Worm (Caenorhabditis elegans): ENCODE measurements around the gene C56A3.6.

Gene C56A3.6

DNA sequence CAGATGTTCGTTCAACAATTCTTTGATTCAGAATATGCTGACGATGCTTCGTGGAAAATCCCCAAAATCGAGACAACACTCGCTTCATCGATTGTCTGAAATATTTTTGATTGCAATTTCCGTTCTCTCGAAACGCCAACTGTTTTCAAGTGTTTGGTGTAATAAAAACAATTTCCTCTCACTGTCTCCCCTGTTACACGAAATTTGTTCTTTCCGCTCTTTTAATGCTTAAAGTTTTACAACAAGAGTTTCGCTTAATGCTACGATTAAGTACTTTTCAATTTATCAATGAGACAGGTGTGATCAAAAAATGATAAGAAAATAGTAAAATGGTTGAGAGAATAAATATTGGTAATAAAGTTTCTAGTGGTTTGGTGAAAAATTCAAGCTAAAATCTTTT is at the start of gene C56A3.6:
TSS of gene C56A3.6 (minus strand) at position 101 of the 400 bp plus-strand sequence.
- no peak for TF ChIP-seq ets-5 (GFP tag; IDR thresholded peaks at IDR 0.05)
- TF ChIP-seq aha-1 (tag; optimal IDR thresholded peaks at IDR 0.05): no peak
- no peak for TF ChIP-seq mab-9 (GFP tag; IDR thresholded peaks at IDR 0.05)
- TF ChIP-seq swsn-7 (tag; optimal IDR thresholded peaks at IDR 0.05): no peak
- TF ChIP-seq ztf-4 (tag; optimal IDR thresholded peaks at IDR 0.05): no peak
- TF ChIP-seq nhr-20 (tag; optimal IDR thresholded peaks at IDR 0.05): no peak
- TF ChIP-seq tbx-2 (tag; optimal IDR thresholded peaks at IDR 0.05): no peak
- TF ChIP-seq zag-1 (tag; optimal IDR thresholded peaks at IDR 0.05): no peak
- TF ChIP-seq efl-1 (optimal IDR thresholded peaks at IDR 0.05): no peak
- no peak for TF ChIP-seq efl-1 (GFP tag; optimal IDR thresholded peaks at IDR 0.05 in 1 of 2)
- no peak for TF ChIP-seq zip-4 (GFP tag; optimal IDR thresholded peaks at IDR 0.05)
- no peak for TF ChIP-seq nhr-71 (tag; optimal IDR thresholded peaks at IDR 0.05)
- TF ChIP-seq C34B4.2 (tag; optimal IDR thresholded peaks at IDR 0.05): no peak
- no peak for TF ChIP-seq nhr-77 (tag; optimal IDR thresholded peaks at IDR 0.05)
- TF ChIP-seq ceh-63 (GFP tag; optimal IDR thresholded peaks at IDR 0.05): no peak
- TF ChIP-seq lin-35 (GFP tag; optimal IDR thresholded peaks at IDR 0.05): no peak
- no peak for TF ChIP-seq C16A3.4 (tag; optimal IDR thresholded peaks at IDR 0.05)
- TF ChIP-seq ceh-88 (GFP tag; IDR thresholded peaks at IDR 0.05): no peak
- TF ChIP-seq unc-130 (tag; optimal IDR thresholded peaks at IDR 0.05): no peak
- TF ChIP-seq xbp-1 (tag; optimal IDR thresholded peaks at IDR 0.05): no peak
- no peak for TF ChIP-seq dpl-1 (GFP tag; optimal IDR thresholded peaks at IDR 0.05)

DNA sequence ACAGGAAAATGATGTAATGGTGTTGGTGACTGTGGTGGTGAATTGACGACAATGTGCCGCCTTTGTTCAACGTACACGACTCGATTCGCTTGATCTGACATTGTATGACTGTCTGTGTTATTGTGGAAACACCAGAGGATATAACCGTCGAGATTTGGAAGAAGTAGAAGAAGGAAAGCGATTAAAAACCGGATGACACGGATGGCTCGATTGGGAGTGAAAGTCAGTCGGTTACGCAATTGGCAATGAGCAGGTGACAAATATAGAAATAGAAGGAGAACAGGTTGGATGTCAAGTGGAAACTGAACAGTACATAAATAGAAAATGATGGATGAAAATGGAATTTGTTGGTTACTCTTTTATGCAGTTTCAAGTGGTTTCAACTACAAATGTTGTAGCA is 44.7 kb upstream of the C56A3.6 start, which contains the start of gene rdy-2:
TSS of gene rdy-2 (minus strand) at position 101 of the 400 bp plus-strand sequence.
- TF ChIP-seq ama-1 (optimal IDR thresholded peaks at IDR 0.05) (no peak), blmp-1 (tag; optimal IDR thresholded peaks at IDR 0.05) (peak; percentile 10), efl-1 (optimal IDR thresholded peaks at IDR 0.05) (no peak), efl-1 (GFP tag; optimal IDR thresholded peaks at IDR 0.05 in 1 of 2) (peak in 1 of 2 experiments; percentile 53), lin-14 (GFP tag; optimal IDR thresholded peaks at IDR 0.05) (no peak), nhr-12 (tag; optimal IDR thresholded peaks at IDR 0.05) (no peak), C04F5.9 (tag; optimal IDR thresholded peaks at IDR 0.05) (no peak), fkh-8 (tag; optimal IDR thresholded peaks at IDR 0.05) (no peak), nhr-71 (tag; optimal IDR thresholded peaks at IDR 0.05) (no peak)

DNA sequence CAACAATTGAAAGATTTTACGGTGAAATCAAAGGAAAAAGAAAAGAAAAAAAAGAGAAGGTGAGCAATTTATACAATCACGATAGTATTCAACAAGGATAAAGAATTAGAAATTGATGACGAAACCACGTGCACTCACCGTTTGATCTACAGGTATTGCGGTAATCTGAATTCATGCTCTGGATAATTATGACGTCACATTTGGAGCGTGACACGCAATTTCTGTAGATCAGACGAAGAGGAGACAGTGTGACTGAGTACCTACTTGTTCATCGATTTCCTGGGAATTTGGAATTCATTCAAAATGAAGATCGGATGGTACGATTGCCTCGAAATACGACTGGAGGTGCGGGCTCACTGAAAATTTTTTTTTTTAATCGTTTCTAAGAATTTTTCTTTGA is 42.2 kb upstream of the C56A3.6 start:
- TF ChIP-seq lsy-2 (tag; optimal IDR thresholded peaks at IDR 0.05): no peak
- TF ChIP-seq tlp-1 (tag; optimal IDR thresholded peaks at IDR 0.05): no peak
- no peak for TF ChIP-seq unc-62 (GFP tag; optimal IDR thresholded peaks at IDR 0.05)
- TF ChIP-seq nhr-77 (tag; optimal IDR thresholded peaks at IDR 0.05): no peak

DNA sequence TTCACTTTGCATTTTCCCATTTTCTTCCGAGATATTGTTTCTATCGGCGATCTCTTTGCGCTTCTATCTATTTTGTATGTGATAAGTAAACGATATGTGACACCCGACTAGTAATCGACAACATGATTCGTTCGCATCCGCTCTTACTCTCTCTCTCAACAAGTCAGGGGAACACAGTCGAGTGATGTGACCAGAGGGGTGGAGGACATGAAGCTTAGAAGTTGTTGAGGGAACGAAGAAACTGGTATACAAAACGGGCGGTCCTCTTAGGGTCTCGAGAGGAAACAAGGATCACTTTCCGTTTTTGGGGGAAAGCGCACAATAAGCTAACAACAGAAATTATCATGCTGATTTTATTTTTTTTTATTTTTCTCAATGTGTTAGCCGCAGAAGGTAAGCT is 36.9 kb upstream of the C56A3.6 start, which contains the start of gene F53F4.4:
TSS of gene F53F4.4 (plus strand) at position 301 of the 400 bp plus-strand sequence.
- TF ChIP-seq blmp-1 (tag; optimal IDR thresholded peaks at IDR 0.05): peak; percentile 59
- no peak for TF ChIP-seq efl-1 (optimal IDR thresholded peaks at IDR 0.05)
- TF ChIP-seq efl-1 (GFP tag; optimal IDR thresholded peaks at IDR 0.05 in 1 of 2): peak in 1 of 2 experiments; percentile 67
- TF ChIP-seq jun-1 (tag; optimal IDR thresholded peaks at IDR 0.05): no peak
- TF ChIP-seq ceh-8 (GFP tag; optimal IDR thresholded peaks at IDR 0.05): no peak

DNA sequence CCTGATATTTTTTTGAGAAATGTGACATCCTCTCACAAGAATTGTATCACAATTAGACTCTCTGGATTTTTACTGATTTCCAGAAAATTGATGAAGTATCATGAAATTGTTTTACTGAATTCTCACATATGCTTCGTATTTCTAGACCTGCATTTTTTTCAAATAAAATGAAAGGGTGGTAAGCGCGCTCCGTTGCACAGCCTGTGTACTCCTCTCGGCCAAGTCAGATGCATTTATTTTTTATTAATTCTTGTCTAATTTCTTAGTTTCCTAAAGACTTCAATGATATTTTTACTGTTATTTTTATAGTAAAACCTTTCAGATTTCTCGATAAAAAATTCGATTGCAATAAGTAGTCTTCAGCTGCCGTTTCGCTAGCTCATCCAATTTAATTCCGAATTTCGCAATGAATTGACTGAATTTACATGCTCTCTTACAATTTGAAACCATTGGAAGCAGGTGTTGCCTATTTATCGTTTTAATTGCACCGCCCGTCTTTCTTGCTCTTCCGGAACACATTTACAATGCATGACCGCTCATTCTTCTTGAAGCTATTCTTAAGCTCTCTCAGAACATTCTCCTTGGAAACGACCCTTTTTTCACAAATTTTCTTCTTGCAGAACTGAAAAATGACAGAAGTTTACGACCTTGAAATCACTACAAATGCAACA is 35.4 kb upstream of the C56A3.6 start, which contains the start of gene tbcb-1:
TSS of gene tbcb-1 (plus strand) at position 621 of the 671 bp plus-strand sequence.
- TF ChIP-seq egl-13 (tag; optimal IDR thresholded peaks at IDR 0.05) (peak; percentile 26), swsn-7 (tag; optimal IDR thresholded peaks at IDR 0.05) (peak; percentile 57), tbx-2 (tag; optimal IDR thresholded peaks at IDR 0.05) (peak; percentile 37), lsy-2 (tag; optimal IDR thresholded peaks at IDR 0.05) (peak; percentile 46 to 53), efl-1 (optimal IDR thresholded peaks at IDR 0.05) (peak; percentile 46 to 66), efl-1 (GFP tag; optimal IDR thresholded peaks at IDR 0.05 in 1 of 2) (peak; percentile 58 to 95), C16A3.4 (tag; optimal IDR thresholded peaks at IDR 0.05) (no peak), ceh-63 (GFP tag; optimal IDR thresholded peaks at IDR 0.05) (no peak), nhr-90 (tag; optimal IDR thresholded peaks at IDR 0.05; ENCODE audit: poor library complexity) (peak; percentile 37), Y116A8C.19 (tag; optimal IDR thresholded peaks at IDR 0.05; ENCODE audit: borderline replicate concordance) (no peak), nhr-20 (tag; optimal IDR thresholded peaks at IDR 0.05) (peak; percentile 60), irx-1 (tag; optimal IDR thresholded peaks at IDR 0.05) (peak; percentile 41), dsc-1 (tag; optimal IDR thresholded peaks at IDR 0.05) (peak; percentile 69), dpl-1 (GFP tag; optimal IDR thresholded peaks at IDR 0.05) (peak; percentile 33 to 74 (median 65)), nhr-47 (tag; optimal IDR thresholded peaks at IDR 0.05) (peak; percentile 67), lin-35 (GFP tag; optimal IDR thresholded peaks at IDR 0.05) (peak; percentile 47 to 52), nhr-19 (GFP tag; conservative IDR thresholded peaks at IDR 0.05) (no peak; the same call in 1 of the 2 replicates), lir-3 (tag; optimal IDR thresholded peaks at IDR 0.05; ENCODE audit: poor library complexity) (peak; percentile 29), fkh-10 (GFP tag; optimal IDR thresholded peaks at IDR 0.05) (no peak), nhr-85 (tag) (peak; percentile 32), nhr-71 (tag; optimal IDR thresholded peaks at IDR 0.05) (peak; percentile 66), sptf-1 (tag; optimal IDR thresholded peaks at IDR 0.05) (no peak)
